Fruit fly (Drosophila melanogaster): ENCODE results near the gene CG15478.

- TF ChIP-seq h (optimal IDR thresholded peaks at IDR 0.05) (no peak), ttk (optimal IDR thresholded peaks at IDR 0.05) (no peak), psq (optimal IDR thresholded peaks at IDR 0.05) (no peak)
These were observed 26.4 kb downstream of the CG15478 start for dm6 chrX:7691221-7691914.

All from Kc167 (cell line).